Worm (Caenorhabditis elegans): ENCODE measurements around the gene prp-8.

Gene prp-8

ce11 chrIII:8181581-8181980 is 17.4 kb downstream of the prp-8 start, which contains the start of gene spc-2:
spc-2 (plus strand) TSS chrIII:8181881.
- TF ChIP-seq let-526 (GFP tag; IDR thresholded peaks at IDR 0.05) (no peak), cebp-2 (GFP tag; IDR thresholded peaks at IDR 0.05) (no peak), F23B12.7 (tag; optimal IDR thresholded peaks at IDR 0.05; ENCODE audit: insufficient read depth) (no peak), dpff-1 (tag; optimal IDR thresholded peaks at IDR 0.05) (no peak), Y53G8AR.9 (GFP tag; conservative IDR thresholded peaks at IDR 0.05) (no peak), attf-5 (GFP tag; optimal IDR thresholded peaks at IDR 0.05) (no peak), akir-1 (GFP tag; optimal IDR thresholded peaks at IDR 0.05) (no peak)

ce11 chrIII:8182573-8182972 is 18.4 kb downstream of the prp-8 start:
- TF ChIP-seq ets-4 (GFP tag; optimal IDR thresholded peaks at IDR 0.05): no peak
- no peak for TF ChIP-seq Y56A3A.18 (GFP tag; IDR thresholded peaks at IDR 0.05)
- TF ChIP-seq F37B4.10 (GFP tag; IDR thresholded peaks at IDR 0.05): no peak
- TF ChIP-seq dpff-1 (tag; optimal IDR thresholded peaks at IDR 0.05): no peak
- no peak for TF ChIP-seq attf-3 (GFP tag; conservative IDR thresholded peaks at IDR 0.05)

ce11 chrIII:8185130-8185529 is 21.0 kb downstream of the prp-8 start:
- TF ChIP-seq Y67H2A.10 (GFP tag; conservative IDR thresholded peaks at IDR 0.05) (no peak), hlh-26 (GFP tag; conservative IDR thresholded peaks at IDR 0.05) (no peak), lin-26 (GFP tag; IDR thresholded peaks at IDR 0.05) (no peak), lsy-27 (tag; optimal IDR thresholded peaks at IDR 0.05; ENCODE audit: borderline replicate concordance, insufficient read depth) (no peak), B0019.2 (GFP tag; conservative IDR thresholded peaks at IDR 0.05) (no peak), Y53F4B.3 (GFP tag; IDR thresholded peaks at IDR 0.05) (no peak), T07F8.4 (tag; optimal IDR thresholded peaks at IDR 0.05) (no peak), F10E7.11 (tag; optimal IDR thresholded peaks at IDR 0.05) (no peak), hmg-20 (GFP tag; IDR thresholded peaks at IDR 0.05) (no peak), madf-10 (tag; optimal IDR thresholded peaks at IDR 0.05) (no peak), ztf-18 (tag; optimal IDR thresholded peaks at IDR 0.05) (no peak), Y79H2A.3 (GFP tag; conservative IDR thresholded peaks at IDR 0.05) (no peak), ceh-100 (GFP tag; IDR thresholded peaks at IDR 0.05) (no peak), sdz-38 (tag; optimal IDR thresholded peaks at IDR 0.05) (no peak), let-607 (tag; optimal IDR thresholded peaks at IDR 0.05) (no peak), snpc-1.1 (tag; optimal IDR thresholded peaks at IDR 0.05; ENCODE audit: insufficient read depth) (no peak), mxl-1 (tag; optimal IDR thresholded peaks at IDR 0.05) (no peak), madf-6 (GFP tag; IDR thresholded peaks at IDR 0.05) (no peak), madf-3 (GFP tag; IDR thresholded peaks at IDR 0.05) (no peak)

ce11 chrIII:8190505-8190904 is 26.3 kb downstream of the prp-8 start, which contains the start of gene C50C3.19:
C50C3.19 (plus strand) TSS chrIII:8190805.
- TF ChIP-seq bed-2 (GFP tag; IDR thresholded peaks at IDR 0.05): no peak
- no peak for TF ChIP-seq dpff-1 (tag; optimal IDR thresholded peaks at IDR 0.05)
- TF ChIP-seq Y79H2A.3 (GFP tag; conservative IDR thresholded peaks at IDR 0.05): no peak
- TF ChIP-seq Y56A3A.18 (GFP tag; IDR thresholded peaks at IDR 0.05): no peak
- TF ChIP-seq lin-54 (GFP tag; optimal IDR thresholded peaks at IDR 0.05): no peak
- TF ChIP-seq ceh-79 (tag; optimal IDR thresholded peaks at IDR 0.05): no peak
- no peak for TF ChIP-seq zfh-2 (GFP tag; conservative IDR thresholded peaks at IDR 0.05)
- no peak for TF ChIP-seq fkh-3 (tag; optimal IDR thresholded peaks at IDR 0.05)
- no peak for TF ChIP-seq lir-1 (GFP tag; conservative IDR thresholded peaks at IDR 0.05)
- no peak for TF ChIP-seq hmg-1.2 (GFP tag; IDR thresholded peaks at IDR 0.05)
- TF ChIP-seq bed-1 (GFP tag; IDR thresholded peaks at IDR 0.05): no peak
- TF ChIP-seq snpc-1.3 (tag; optimal IDR thresholded peaks at IDR 0.05; ENCODE audit: insufficient read depth): no peak
- TF ChIP-seq ekl-4 (GFP tag; IDR thresholded peaks at IDR 0.05): no peak
- no peak for TF ChIP-seq madf-6 (GFP tag; IDR thresholded peaks at IDR 0.05)
- TF ChIP-seq nhr-80 (tag; optimal IDR thresholded peaks at IDR 0.05): no peak

Data from whole organism, young adult.